Fruit fly (Drosophila melanogaster) whole organism, embryonic: ENCODE measurements around the gene CG7789.

Experiments used
- C15 ChIP-seq: fragments of 200-800 bp; sonication (Bioruptor generic); IDR thresholded peaks from 3 replicates; pipeline ENCODE4 v1.3.6; 2022; ENCODE audit warnings: missing biosample characterization, missing genetic modification characterization
- CG1024 ChIP-seq: fragments of 200-800 bp; sonication (Bioruptor generic); IDR thresholded peaks from 2 replicates; pipeline ENCODE4 v1.3.6; 2022; ENCODE audit warnings: missing biosample characterization, missing genetic modification characterization
- CG13424 ChIP-seq: fragments of 200-800 bp; sonication (Bioruptor generic); optimal IDR thresholded peaks from 2 replicates; lab custom pipeline; 2019; ENCODE audit warnings: missing biosample characterization, mild to moderate bottlenecking, missing genetic modification characterization, moderate library complexity
- CG13624 ChIP-seq: fragments of 200-800 bp; sonication (Bioruptor generic); optimal IDR thresholded peaks from 2 replicates; lab custom pipeline; 2016; ENCODE audit warnings: missing biosample characterization, missing genetic modification characterization
- CG14710 ChIP-seq: fragments of 200-800 bp; sonication (Bioruptor generic); optimal IDR thresholded peaks from 3 replicates; lab custom pipeline; 2019; ENCODE audit warnings: missing biosample characterization, mild to moderate bottlenecking, missing genetic modification characterization, moderate library complexity
- CG15479 ChIP-seq: fragments of 200-800 bp; sonication (Bioruptor generic); optimal IDR thresholded peaks from 3 replicates; lab custom pipeline; 2019; ENCODE audit warnings: missing biosample characterization, mild to moderate bottlenecking, missing genetic modification characterization, moderate library complexity
- CG2116 ChIP-seq: fragments of 200-800 bp; sonication (Bioruptor generic); optimal IDR thresholded peaks from 3 replicates; lab custom pipeline; 2018; ENCODE audit warnings: missing biosample characterization, mild to moderate bottlenecking, missing genetic modification characterization
- CG3163 ChIP-seq: fragments of 200-800 bp; sonication (Bioruptor generic); optimal IDR thresholded peaks from 3 replicates; lab custom pipeline; 2016; ENCODE audit warnings: missing biosample characterization, missing genetic modification characterization
- CG33213 ChIP-seq: fragments of 200-800 bp; sonication (Bioruptor generic); optimal IDR thresholded peaks from 3 replicates; lab custom pipeline; 2016; ENCODE audit warnings: missing biosample characterization, missing genetic modification characterization
- CG34224 ChIP-seq: fragments of 200-800 bp; sonication (Bioruptor generic); IDR thresholded peaks from 3 replicates; pipeline ENCODE4 v1.3.6; 2022; ENCODE audit warnings: missing biosample characterization, missing genetic modification characterization; ENCODE audit not compliant: partially characterized antibody
- CG43689 ChIP-seq: fragments of 200-800 bp; sonication (Bioruptor generic); IDR thresholded peaks from 2 replicates; pipeline ENCODE4 v1.3.6; 2022; ENCODE audit warnings: missing biosample characterization, missing genetic modification characterization
- CG4617 ChIP-seq: fragments of 200-800 bp; sonication (Bioruptor generic); optimal IDR thresholded peaks from 3 replicates; lab custom pipeline; 2016; ENCODE audit warnings: missing biosample characterization, missing genetic modification characterization, borderline replicate concordance
- CG7928 ChIP-seq: fragments of 200-800 bp; sonication (Bioruptor generic); optimal IDR thresholded peaks from 2 replicates; lab custom pipeline; 2017; ENCODE audit warnings: missing biosample characterization, mild to moderate bottlenecking, missing genetic modification characterization
- CG9797 ChIP-seq: fragments of 200-800 bp; sonication (Bioruptor generic); optimal IDR thresholded peaks from 3 replicates; lab custom pipeline; 2018; ENCODE audit warnings: missing biosample characterization, mild to moderate bottlenecking, missing genetic modification characterization
- CoRest ChIP-seq: fragments of 200-800 bp; sonication (Bioruptor generic); optimal IDR thresholded peaks from 3 replicates; lab custom pipeline; 2018; ENCODE audit warnings: missing biosample characterization, mild to moderate bottlenecking, missing genetic modification characterization, moderate library complexity
- D ChIP-seq, 2 experiments: fragments of 200-800 bp in 1 of 2; fragments of >200 bp in 1 of 2; sonication (Bioruptor generic) in 1 of 2; optimal IDR thresholded peaks; 2 replicates in 1 of 2; 3 replicates in 1 of 2; lab custom pipeline; 2017; ENCODE audit warnings: mild to moderate bottlenecking in 1 of 2, missing biosample characterization in 1 of 2, missing genetic modification characterization in 1 of 2, missing genetic modification reagents in 1 of 2
- Dad ChIP-seq: fragments of 200-800 bp; sonication (Bioruptor generic); optimal IDR thresholded peaks from 3 replicates; lab custom pipeline; 2016; ENCODE audit warnings: missing biosample characterization, missing genetic modification characterization
- Dp ChIP-seq: fragments of 200-800 bp; sonication (Bioruptor generic); optimal IDR thresholded peaks from 2 replicates; lab custom pipeline; 2018; ENCODE audit warnings: missing biosample characterization, mild to moderate bottlenecking, missing genetic modification characterization, moderate library complexity
- Dref ChIP-seq: fragments of 200-800 bp; sonication (Bioruptor generic); IDR thresholded peaks from 2 replicates; pipeline ENCODE4 v1.3.6; 2022; ENCODE audit warnings: missing biosample characterization, missing genetic modification characterization
- Elba2 ChIP-seq: fragments of 200-800 bp; sonication (Bioruptor generic); optimal IDR thresholded peaks from 3 replicates; lab custom pipeline; 2016; ENCODE audit warnings: missing biosample characterization, missing genetic modification characterization
- Ets97D ChIP-seq: fragments of 200-800 bp; sonication (Bioruptor generic); optimal IDR thresholded peaks from 3 replicates; lab custom pipeline; 2016; ENCODE audit warnings: missing biosample characterization, missing genetic modification characterization
- GATAe ChIP-seq: fragments of 200-800 bp; sonication (Bioruptor generic); conservative IDR thresholded peaks from 2 replicates; pipeline ENCODE4 v1.3.6; 2022; ENCODE audit warnings: missing biosample characterization, missing genetic modification characterization
- HLHmδ ChIP-seq: fragments of 200-800 bp; sonication (Bioruptor generic); optimal IDR thresholded peaks from 2 replicates; lab custom pipeline; 2018; ENCODE audit warnings: missing biosample characterization, mild to moderate bottlenecking, missing genetic modification characterization, moderate library complexity
- MBD-R2 ChIP-seq: fragments of 200-800 bp; sonication (Bioruptor generic); IDR thresholded peaks from 2 replicates; pipeline ENCODE4 v1.3.6; 2022; ENCODE audit warnings: missing biosample characterization, missing genetic modification characterization
- Myb ChIP-seq: fragments of 200-800 bp; sonication (Bioruptor generic); optimal IDR thresholded peaks from 2 replicates; lab custom pipeline; 2016; ENCODE audit warnings: missing biosample characterization, missing genetic modification characterization
- NC2β ChIP-seq: fragments of 200-800 bp; sonication (Bioruptor generic); optimal IDR thresholded peaks from 2 replicates; lab custom pipeline; 2016; ENCODE audit warnings: missing biosample characterization, missing genetic modification characterization
- Sin3A ChIP-seq: fragments of >200 bp; optimal IDR thresholded peaks from 2 replicates; lab custom pipeline; 2018
- Ssrp ChIP-seq: fragments of 200-800 bp; sonication (Bioruptor generic); optimal IDR thresholded peaks from 2 replicates; lab custom pipeline; 2018; ENCODE audit warnings: missing biosample characterization, mild to moderate bottlenecking, missing genetic modification characterization, moderate library complexity
- ash1 ChIP-seq: fragments of 200-800 bp; sonication (Bioruptor generic); optimal IDR thresholded peaks from 2 replicates; lab custom pipeline; 2018; ENCODE audit warnings: missing biosample characterization, mild to moderate bottlenecking, missing genetic modification characterization
- bbx ChIP-seq: fragments of 200-800 bp; sonication (Bioruptor generic); IDR thresholded peaks from 2 replicates; pipeline ENCODE4 v1.3.6; 2022; ENCODE audit warnings: missing biosample characterization, missing genetic modification characterization; ENCODE audit not compliant: partially characterized antibody
- ci ChIP-seq: fragments of 200-800 bp; sonication (Bioruptor generic); IDR thresholded peaks from 3 replicates; pipeline ENCODE4 v1.3.6; 2022; ENCODE audit warnings: missing biosample characterization, missing genetic modification characterization
- crp ChIP-seq, 2 experiments: fragments of 200-800 bp; sonication (Bioruptor generic); optimal IDR thresholded peaks; 2 replicates in 1 of 2; 3 replicates in 1 of 2; lab custom pipeline; 2017; ENCODE audit warnings: missing biosample characterization in 2 of 2, missing genetic modification characterization in 2 of 2, mild to moderate bottlenecking in 1 of 2, moderate library complexity in 1 of 2
- fd64A ChIP-seq: fragments of 200-800 bp; sonication (Bioruptor generic); optimal IDR thresholded peaks from 3 replicates; lab custom pipeline; 2018; ENCODE audit warnings: missing biosample characterization, mild to moderate bottlenecking, missing genetic modification characterization
- ftz-f1 ChIP-seq: fragments of 200-800 bp; sonication (Bioruptor generic); optimal IDR thresholded peaks from 2 replicates; lab custom pipeline; 2016; ENCODE audit warnings: missing biosample characterization, missing genetic modification characterization
- fu2 ChIP-seq: fragments of 200-800 bp; sonication (Bioruptor generic); optimal IDR thresholded peaks from 2 replicates; lab custom pipeline; 2016; ENCODE audit warnings: missing biosample characterization, missing genetic modification characterization
- hbn ChIP-seq: fragments of 200-800 bp; sonication (Bioruptor generic); IDR thresholded peaks from 2 replicates; pipeline ENCODE4 v1.3.6; 2022; ENCODE audit warnings: missing biosample characterization, missing genetic modification characterization; ENCODE audit not compliant: partially characterized antibody
- nerfin-2 ChIP-seq: fragments of 200-800 bp; sonication (Bioruptor generic); IDR thresholded peaks from 2 replicates; pipeline ENCODE4 v1.3.6; 2022; ENCODE audit warnings: missing biosample characterization, missing genetic modification characterization; ENCODE audit not compliant: partially characterized antibody
- nom ChIP-seq: fragments of 200-800 bp; sonication (Bioruptor generic); optimal IDR thresholded peaks from 2 replicates; lab custom pipeline; 2017; ENCODE audit warnings: missing biosample characterization, missing genetic modification characterization, mild to moderate bottlenecking, moderate library complexity, missing genetic modification reagents
- phol ChIP-seq: fragments of 200-800 bp; sonication (Bioruptor generic); optimal IDR thresholded peaks from 3 replicates; lab custom pipeline; 2018; ENCODE audit warnings: missing biosample characterization, mild to moderate bottlenecking, missing genetic modification characterization, moderate library complexity
- pzg ChIP-seq: fragments of 200-800 bp; sonication (Bioruptor generic); optimal IDR thresholded peaks from 3 replicates; lab custom pipeline; 2018; ENCODE audit warnings: missing biosample characterization, mild to moderate bottlenecking, missing genetic modification characterization, moderate library complexity
- schlank ChIP-seq: fragments of 200-800 bp; sonication (Bioruptor generic); optimal IDR thresholded peaks from 2 replicates; lab custom pipeline; 2018; ENCODE audit warnings: missing biosample characterization, mild to moderate bottlenecking, missing genetic modification characterization
- scrt ChIP-seq: fragments of 200-800 bp; sonication (Bioruptor generic); optimal IDR thresholded peaks from 2 replicates; lab custom pipeline; 2018; ENCODE audit warnings: missing biosample characterization, mild to moderate bottlenecking, missing genetic modification characterization, moderate library complexity
- tna ChIP-seq: fragments of 200-800 bp; sonication (Bioruptor generic); IDR thresholded peaks from 2 replicates; pipeline ENCODE4 v1.3.6; 2022; ENCODE audit warnings: missing biosample characterization, missing genetic modification characterization; ENCODE audit not compliant: partially characterized antibody
- trem ChIP-seq: fragments of 200-800 bp; optimal IDR thresholded peaks from 3 replicates; lab custom pipeline; 2019; ENCODE audit warnings: missing biosample characterization, mild to moderate bottlenecking, missing genetic modification characterization, moderate library complexity
- usp ChIP-seq: fragments of >200 bp; optimal IDR thresholded peaks from 2 replicates; lab custom pipeline; 2017; ENCODE audit warnings: missing biosample characterization, missing genetic modification characterization
- vnd ChIP-seq: fragments of 200-800 bp; sonication (Bioruptor generic); IDR thresholded peaks from 3 replicates; pipeline ENCODE4 v1.3.6; 2022; ENCODE audit warnings: missing biosample characterization, missing genetic modification characterization; ENCODE audit not compliant: partially characterized antibody
- wek ChIP-seq: fragments of 200-800 bp; sonication (Bioruptor generic); optimal IDR thresholded peaks from 3 replicates; lab custom pipeline; 2018; ENCODE audit warnings: missing biosample characterization, mild to moderate bottlenecking, missing genetic modification characterization, moderate library complexity
- zen2 ChIP-seq: fragments of 200-800 bp; sonication (Bioruptor generic); IDR thresholded peaks from 3 replicates; pipeline ENCODE4 v1.3.6; 2022; ENCODE audit warnings: missing biosample characterization, missing genetic modification characterization; ENCODE audit not compliant: partially characterized antibody

CG7789 gene

dm6 chr3R:29806682-29807393 lies 3.8 kb downstream of the CG7789 start, which contains the start of the genes ca and ncd (continued):
- TF ChIP-seq hbn = peak; percentile 44; the same call in 1 of the 2 replicates
- TF ChIP-seq Sin3A (lab: Kevin White, UChicago) = peak; percentile 96
- peak; percentile 34; the same call in 1 of the 3 replicates for TF ChIP-seq vnd (GFP tag; lab: Robert Waterston, UW)
- no peak for TF ChIP-seq CG7928 (GFP tag; lab: Kevin White, UChicago)
- TF ChIP-seq schlank (tag; lab: Kevin White, UChicago) = no peak
- TF ChIP-seq CG34224 = peak; percentile 58
- TF ChIP-seq CG4617 (GFP tag; lab: Kevin White, UChicago) = peak; percentile 95
- TF ChIP-seq Dp = peak; percentile 88
- no peak for TF ChIP-seq nom (GFP tag; lab: Kevin White, UChicago)
- TF ChIP-seq Dref = peak; percentile 49
- TF ChIP-seq trem (tag; lab: Kevin White, UChicago) = peak; percentile 12
- TF ChIP-seq CG13624 (GFP tag; lab: Kevin White, UChicago) = peak; percentile 1
- no peak for TF ChIP-seq CG3163 (GFP tag; lab: Kevin White, UChicago)
- peak; percentile 72 for TF ChIP-seq CG9797 (GFP tag; lab: Kevin White, UChicago)
- peak; percentile 6 for TF ChIP-seq Dad (GFP tag; lab: Kevin White, UChicago)
- TF ChIP-seq zen2 (GFP tag; lab: Robert Waterston, UW) = peak; percentile 54; the same call in 2 of the 3 replicates
- TF ChIP-seq usp = no peak
- TF ChIP-seq GATAe (GFP tag; lab: Robert Waterston, UW) = no peak
- TF ChIP-seq D (optimal IDR thresholded peaks at IDR 0.05; lab: Kevin White, UChicago) = peak; percentile 56
- TF ChIP-seq D (GFP tag; optimal IDR thresholded peaks at IDR 0.05; lab: Kevin White, UChicago) = no peak
- TF ChIP-seq CG14710 (tag; lab: Kevin White, UChicago) = peak; percentile 50
- TF ChIP-seq CG13424 (tag; lab: Kevin White, UChicago) = no peak
- peak; percentile 72 for TF ChIP-seq ftz-f1
- no peak for TF ChIP-seq ash1 (GFP tag; lab: Kevin White, UChicago)
- TF ChIP-seq fd64A (GFP tag; lab: Kevin White, UChicago) = no peak
- peak; percentile 46 for TF ChIP-seq Ets97D (GFP tag; lab: Kevin White, UChicago)
- peak; percentile 68 for TF ChIP-seq bbx (GFP tag; lab: Robert Waterston, UW)
- TF ChIP-seq Elba2 = peak; percentile 82
- TF ChIP-seq CG15479 = no peak
- TF ChIP-seq ci = no peak
- no peak for TF ChIP-seq Ssrp (tag; lab: Kevin White, UChicago)
- no peak for TF ChIP-seq wek (GFP tag; lab: Kevin White, UChicago)
- no peak for TF ChIP-seq CG1024 (GFP tag; lab: Robert Waterston, UW)
- TF ChIP-seq MBD-R2 (GFP tag; lab: Robert Waterston, UW) = peak; percentile 56; the same call in 1 of the 2 replicates
- TF ChIP-seq nerfin-2 (GFP tag; lab: Robert Waterston, UW) = peak; percentile 24; the same call in 1 of the 2 replicates
- peak; percentile 20 for TF ChIP-seq CoRest (tag; lab: Kevin White, UChicago)
- no peak for TF ChIP-seq scrt (GFP tag; lab: Kevin White, UChicago)
- TF ChIP-seq pzg (GFP tag; lab: Kevin White, UChicago) = peak; percentile 68
- TF ChIP-seq NC2β (GFP tag; lab: Kevin White, UChicago) = no peak
- TF ChIP-seq CG33213 (GFP tag; lab: Kevin White, UChicago) = no peak
- TF ChIP-seq C15 (GFP tag; lab: Robert Waterston, UW) = no peak
- TF ChIP-seq CG43689 (GFP tag; lab: Robert Waterston, UW) = no peak
- TF ChIP-seq tna = peak; percentile 29; the same call in 1 of the 2 replicates
- TF ChIP-seq HLHmδ (GFP tag; lab: Kevin White, UChicago) = no peak
- peak; percentile 41 to 88 for TF ChIP-seq crp (GFP tag; optimal IDR thresholded peaks at IDR 0.05; lab: Kevin White, UChicago)
- TF ChIP-seq phol (tag; lab: Kevin White, UChicago) = peak; percentile 15
- TF ChIP-seq CG2116 = peak; percentile 99
- TF ChIP-seq fu2 (GFP tag; lab: Kevin White, UChicago) = peak; percentile 28
- TF ChIP-seq Myb (GFP tag; lab: Kevin White, UChicago) = peak; percentile 93
